Worm (Caenorhabditis elegans) whole organism, L3 larva: ENCODE measurements around the gene T12B3.2.

Source experiments
- elt-3 ChIP-seq, 3 experiments: fragments of 150-350 bp in 1 of 3; sonication (generic microtip) in 2 of 3; optimal IDR thresholded peaks; 2 replicates in 2 of 3; 4 replicates in 1 of 3; lab custom pipeline; 2014 to 2017; ENCODE audit warnings: missing biosample characterization in 3 of 3, missing genetic modification characterization in 3 of 3
- fos-1 ChIP-seq: fragments of 150-350 bp; optimal IDR thresholded peaks from 2 replicates; lab custom pipeline; 2014; ENCODE audit warnings: missing biosample characterization, missing genetic modification characterization
- mml-1 ChIP-seq: fragments of 150-350 bp; sonication (generic microtip); optimal IDR thresholded peaks from 3 replicates; lab custom pipeline; 2014; ENCODE audit warnings: missing biosample characterization, missing genetic modification characterization
- nhr-25 ChIP-seq: sonication (generic microtip); optimal IDR thresholded peaks from 2 replicates; lab custom pipeline; 2017; ENCODE audit warnings: missing biosample characterization, missing genetic modification characterization
- pha-4 ChIP-seq: fragments of 150-350 bp; optimal IDR thresholded peaks from 2 replicates; lab custom pipeline; 2014; ENCODE audit warnings: missing biosample characterization, missing genetic modification reagents, missing genetic modification characterization
- skn-1 ChIP-seq: fragments of 150-350 bp; optimal IDR thresholded peaks from 2 replicates; lab custom pipeline; 2014; ENCODE audit warnings: missing biosample characterization, missing genetic modification characterization
- snpc-4 ChIP-seq: fragments of 150-350 bp; optimal IDR thresholded peaks from 2 replicates; lab custom pipeline; 2014; ENCODE audit warnings: missing biosample characterization, missing genetic modification characterization
- unc-62 ChIP-seq: fragments of 150-350 bp; sonication (generic microtip); optimal IDR thresholded peaks from 4 replicates; lab custom pipeline; 2014; ENCODE audit warnings: missing biosample characterization, missing genetic modification reagents, missing genetic modification characterization

DNA sequence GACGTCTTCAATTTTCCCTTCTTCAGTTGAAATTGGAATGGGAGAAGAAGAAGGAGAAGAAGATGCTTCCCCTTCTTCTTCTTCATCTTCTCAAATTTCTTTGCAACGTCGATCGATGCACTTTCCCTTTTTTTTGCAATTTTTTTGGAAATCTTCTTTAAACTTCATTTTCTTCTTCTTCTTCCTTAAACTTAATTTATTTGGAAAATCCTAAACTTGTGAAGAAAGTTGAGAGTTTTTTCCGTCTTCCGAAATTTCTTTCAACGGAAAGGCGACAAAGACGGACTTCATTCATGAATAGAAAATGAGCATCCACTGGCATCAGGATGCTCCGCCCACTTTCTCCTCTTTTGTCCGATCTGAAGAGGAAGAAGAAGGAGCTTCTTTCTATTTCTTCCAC lies 37.6 kb downstream of the T12B3.2 start:
- TF ChIP-seq pha-4 (tag; lab: Kevin White, UChicago) (no peak), unc-62 (GFP tag; lab: Kevin White, UChicago) (no peak), fos-1 (no peak), snpc-4 (no peak), skn-1 (tag; lab: Kevin White, UChicago) (no peak), mml-1 (tag; lab: Kevin White, UChicago) (no peak), nhr-25 (tag; lab: Kevin White, UChicago) (no peak), elt-3 (tag; optimal IDR thresholded peaks at IDR 0.05; lab: Kevin White, UChicago) (no peak)
